Fruit fly (Drosophila melanogaster): ENCODE data around the gene Dd.
A peak's percentile ranks its signal among the peaks of the same experiment; 100 is the strongest.

Gene Dd

DNA sequence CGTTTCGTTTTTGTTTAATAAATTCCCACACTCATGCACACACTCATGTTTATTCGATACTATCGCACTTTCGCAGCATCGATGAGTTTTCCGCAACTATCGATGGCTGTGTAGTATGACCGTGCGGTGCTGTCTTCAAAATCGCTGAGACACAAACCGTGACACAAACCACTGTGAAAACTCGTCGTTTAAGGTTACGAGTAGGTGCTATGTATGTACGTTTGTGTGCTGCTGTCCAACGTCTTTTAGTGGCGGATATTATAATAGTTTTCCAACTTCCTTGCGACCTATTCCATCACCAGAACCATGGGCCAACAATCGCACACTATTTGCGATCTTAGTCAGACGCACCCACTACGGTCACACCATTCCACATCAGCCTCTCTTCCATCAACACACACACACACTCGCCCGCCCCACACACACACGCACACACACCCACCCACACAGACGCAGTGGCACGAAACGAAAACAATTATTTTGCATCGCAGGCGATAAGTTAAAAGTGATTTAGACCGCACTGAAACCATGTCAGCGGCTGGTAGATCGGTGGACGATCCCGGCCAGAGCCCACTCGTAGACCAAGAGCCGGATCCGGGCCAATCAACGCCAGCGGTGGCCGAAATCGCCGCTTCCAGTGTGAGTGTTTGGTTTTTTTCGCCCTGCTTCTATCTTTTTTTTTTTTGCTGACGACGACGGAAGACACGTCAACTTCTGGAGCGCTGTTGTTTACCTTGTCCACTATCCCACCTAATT lies at the start of gene Dd, which contains the start of gene CG1486:
Gene Dd, minus strand, starts transcription at position 77 of the 756 bp plus-strand sequence.
Gene CG1486, plus strand, starts transcription at position 114 of the 756 bp plus-strand sequence.
- no peak for TF ChIP-seq toe (GFP tag; optimal IDR thresholded peaks at IDR 0.05)
- peak; percentile 36 for TF ChIP-seq pad (GFP tag; optimal IDR thresholded peaks at IDR 0.05)
- TF ChIP-seq cic (GFP tag; optimal IDR thresholded peaks at IDR 0.05): no peak
- peak; percentile 15 for TF ChIP-seq bab1 (GFP tag; optimal IDR thresholded peaks at IDR 0.05)
- no peak for TF ChIP-seq Hr96 (GFP tag; optimal IDR thresholded peaks at IDR 0.05)
- no peak for TF ChIP-seq CG12768 (GFP tag; optimal IDR thresholded peaks at IDR 0.05)
- TF ChIP-seq Clk (GFP tag; optimal IDR thresholded peaks at IDR 0.05): no peak
- peak; percentile 27 for TF ChIP-seq CG7101 (tag; optimal IDR thresholded peaks at IDR 0.05)
- no peak for TF ChIP-seq CG7045 (GFP tag; optimal IDR thresholded peaks at IDR 0.05)
- no peak for TF ChIP-seq CG14711 (tag; optimal IDR thresholded peaks at IDR 0.05)
- TF ChIP-seq kay (GFP tag; ENCODE audit: borderline replicate concordance): no peak
- peak; percentile 94 for TF ChIP-seq tj (GFP tag; optimal IDR thresholded peaks at IDR 0.05)
- no peak for TF ChIP-seq Crg-1 (GFP tag; optimal IDR thresholded peaks at IDR 0.05)
- TF ChIP-seq CG33017 (tag; optimal IDR thresholded peaks at IDR 0.05): no peak
- no peak for TF ChIP-seq CG1620 (GFP tag; optimal IDR thresholded peaks at IDR 0.05)
- TF ChIP-seq cnc (optimal IDR thresholded peaks at IDR 0.05): no peak
- no peak for TF ChIP-seq ovo (GFP tag; optimal IDR thresholded peaks at IDR 0.05)
- TF ChIP-seq Mnt (GFP tag; optimal IDR thresholded peaks at IDR 0.05): peak; percentile 51
- no peak for TF ChIP-seq CG5204 (GFP tag; optimal IDR thresholded peaks at IDR 0.05)
- peak; percentile 8 for TF ChIP-seq CG11617 (GFP tag; optimal IDR thresholded peaks at IDR 0.05)

DNA sequence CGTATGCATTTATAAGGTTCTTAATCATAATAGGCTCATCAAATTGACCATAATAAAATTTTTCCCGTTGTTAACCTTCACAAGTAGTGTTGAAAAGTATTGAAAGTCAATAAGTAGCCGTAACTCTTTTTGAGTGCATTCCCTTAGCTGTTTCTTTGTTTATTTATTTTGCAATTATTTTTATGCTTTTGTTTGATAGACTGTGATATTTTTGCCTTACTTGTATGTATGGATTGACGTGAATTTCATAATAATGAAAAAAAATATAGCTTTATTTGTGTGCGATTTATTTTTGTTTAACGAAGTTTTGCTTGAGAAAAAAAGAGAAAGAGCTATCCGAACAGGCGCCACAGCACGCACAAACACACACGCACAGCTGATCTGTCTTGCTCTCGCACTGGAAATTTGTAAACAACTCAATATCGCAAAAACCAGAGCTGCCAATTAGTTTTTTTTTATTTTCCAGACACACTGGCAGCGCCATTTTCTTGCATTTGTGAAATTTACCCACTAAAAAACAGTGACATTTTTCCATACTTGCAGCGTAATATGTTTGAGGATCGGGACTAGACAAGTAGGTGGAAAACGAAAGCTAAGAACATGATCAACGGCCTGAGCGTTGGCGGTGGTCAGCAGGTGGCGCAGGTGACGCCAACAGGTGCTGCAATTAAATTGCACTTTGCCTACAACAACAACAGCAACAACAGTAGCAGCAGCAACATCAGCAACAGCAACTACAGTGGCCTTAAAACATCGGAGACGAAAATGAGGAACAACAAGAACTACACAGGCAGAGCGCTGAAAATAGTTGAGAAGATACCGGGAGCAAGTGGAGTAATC lies 45.6 kb upstream of the Dd start:
- TF ChIP-seq pad (GFP tag; optimal IDR thresholded peaks at IDR 0.05) (no peak), Clk (GFP tag; optimal IDR thresholded peaks at IDR 0.05) (no peak), CG7045 (GFP tag; optimal IDR thresholded peaks at IDR 0.05) (no peak), CG1620 (GFP tag; optimal IDR thresholded peaks at IDR 0.05) (peak; percentile 27), CG12768 (GFP tag; optimal IDR thresholded peaks at IDR 0.05) (peak; percentile 24), CG14711 (tag; optimal IDR thresholded peaks at IDR 0.05) (no peak), ovo (GFP tag; optimal IDR thresholded peaks at IDR 0.05) (peak; percentile 6), toe (GFP tag; optimal IDR thresholded peaks at IDR 0.05) (no peak), kay (GFP tag; ENCODE audit: borderline replicate concordance) (no peak), Hr96 (GFP tag; optimal IDR thresholded peaks at IDR 0.05) (no peak), cic (GFP tag; optimal IDR thresholded peaks at IDR 0.05) (no peak), CG33017 (tag; optimal IDR thresholded peaks at IDR 0.05) (no peak), tj (GFP tag; optimal IDR thresholded peaks at IDR 0.05) (peak; percentile 30), Mnt (GFP tag; optimal IDR thresholded peaks at IDR 0.05) (peak; percentile 21), Crg-1 (GFP tag; optimal IDR thresholded peaks at IDR 0.05) (no peak), CG11617 (GFP tag; optimal IDR thresholded peaks at IDR 0.05) (no peak), cnc (optimal IDR thresholded peaks at IDR 0.05) (no peak), CG5204 (GFP tag; optimal IDR thresholded peaks at IDR 0.05) (peak; percentile 5), CG7101 (tag; optimal IDR thresholded peaks at IDR 0.05) (peak; percentile 14), bab1 (GFP tag; optimal IDR thresholded peaks at IDR 0.05) (no peak)

- TF ChIP-seq CG12768 (GFP tag; optimal IDR thresholded peaks at IDR 0.05) (no peak), CG14711 (tag; optimal IDR thresholded peaks at IDR 0.05) (peak; percentile 78), pad (GFP tag; optimal IDR thresholded peaks at IDR 0.05) (peak; percentile 3), Mnt (GFP tag; optimal IDR thresholded peaks at IDR 0.05) (peak; percentile 73), tj (GFP tag; optimal IDR thresholded peaks at IDR 0.05) (peak; percentile 93), Hr96 (GFP tag; optimal IDR thresholded peaks at IDR 0.05) (no peak), CG1620 (GFP tag; optimal IDR thresholded peaks at IDR 0.05) (peak; percentile 21), bab1 (GFP tag; optimal IDR thresholded peaks at IDR 0.05) (no peak), kay (GFP tag; ENCODE audit: borderline replicate concordance) (no peak), ovo (GFP tag; optimal IDR thresholded peaks at IDR 0.05) (peak; percentile 94), CG7101 (tag; optimal IDR thresholded peaks at IDR 0.05) (peak; percentile 20), CG33017 (tag; optimal IDR thresholded peaks at IDR 0.05) (no peak), toe (GFP tag; optimal IDR thresholded peaks at IDR 0.05) (no peak), CG5204 (GFP tag; optimal IDR thresholded peaks at IDR 0.05) (no peak), CG7045 (GFP tag; optimal IDR thresholded peaks at IDR 0.05) (no peak), Clk (GFP tag; optimal IDR thresholded peaks at IDR 0.05) (no peak), cic (GFP tag; optimal IDR thresholded peaks at IDR 0.05) (peak; percentile 69), CG11617 (GFP tag; optimal IDR thresholded peaks at IDR 0.05) (no peak), cnc (optimal IDR thresholded peaks at IDR 0.05) (no peak), Crg-1 (GFP tag; optimal IDR thresholded peaks at IDR 0.05) (no peak)
These were observed 44.7 kb upstream of the Dd start for dm6 chrX:21368410-21368918.

DNA sequence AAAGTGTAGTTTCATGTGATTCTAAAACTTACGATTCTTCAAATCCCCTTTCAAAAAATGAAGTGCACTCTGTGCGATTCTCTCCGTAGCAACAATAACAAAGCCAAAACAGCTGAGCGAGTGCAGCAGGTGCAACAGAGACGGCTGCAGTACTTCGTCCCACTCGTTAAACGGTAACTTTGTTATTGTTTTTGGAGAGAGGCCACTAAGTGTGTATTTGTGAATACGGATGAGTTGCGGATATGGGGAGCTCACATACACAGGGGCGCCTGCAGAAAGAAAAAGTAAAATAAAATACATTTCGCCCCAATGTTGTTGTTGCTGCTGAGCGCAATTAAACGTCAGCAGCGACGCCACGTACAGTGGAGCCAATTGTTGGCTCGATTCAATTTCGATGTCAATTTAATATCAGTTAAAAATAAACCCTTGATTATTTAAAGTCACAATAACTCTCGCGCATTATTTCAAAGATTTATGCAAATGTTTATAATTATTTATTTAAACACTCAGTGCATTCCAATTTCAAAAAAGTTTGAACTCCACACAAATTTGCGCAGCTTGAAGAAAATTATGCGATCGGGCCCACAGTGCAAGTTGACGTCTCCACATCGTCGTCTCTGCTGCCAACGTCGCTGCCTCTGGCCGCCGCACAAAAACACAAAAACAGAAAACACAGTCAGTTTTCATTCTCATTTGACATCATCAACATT lies 43.7 kb upstream of the Dd start:
- peak; percentile 98 for TF ChIP-seq CG5204 (GFP tag; optimal IDR thresholded peaks at IDR 0.05)
- TF ChIP-seq Hr96 (GFP tag; optimal IDR thresholded peaks at IDR 0.05): peak; percentile 100
- TF ChIP-seq cnc (optimal IDR thresholded peaks at IDR 0.05): peak; percentile 40 to 67
- peak; percentile 97 for TF ChIP-seq CG33017 (tag; optimal IDR thresholded peaks at IDR 0.05)
- peak; percentile 93 for TF ChIP-seq cic (GFP tag; optimal IDR thresholded peaks at IDR 0.05)
- peak; percentile 99 for TF ChIP-seq bab1 (GFP tag; optimal IDR thresholded peaks at IDR 0.05)
- peak; percentile 98 for TF ChIP-seq CG7045 (GFP tag; optimal IDR thresholded peaks at IDR 0.05)
- TF ChIP-seq CG11617 (GFP tag; optimal IDR thresholded peaks at IDR 0.05): peak; percentile 100
- TF ChIP-seq tj (GFP tag; optimal IDR thresholded peaks at IDR 0.05): peak; percentile 96
- peak; percentile 96 for TF ChIP-seq CG14711 (tag; optimal IDR thresholded peaks at IDR 0.05)
- peak; percentile 98 for TF ChIP-seq kay (GFP tag; ENCODE audit: borderline replicate concordance)
- TF ChIP-seq ovo (GFP tag; optimal IDR thresholded peaks at IDR 0.05): peak; percentile 99
- peak; percentile 99 for TF ChIP-seq Crg-1 (GFP tag; optimal IDR thresholded peaks at IDR 0.05)
- peak; percentile 99 for TF ChIP-seq CG12768 (GFP tag; optimal IDR thresholded peaks at IDR 0.05)
- TF ChIP-seq pad (GFP tag; optimal IDR thresholded peaks at IDR 0.05): peak; percentile 96
- TF ChIP-seq Mnt (GFP tag; optimal IDR thresholded peaks at IDR 0.05): peak; percentile 98
- peak; percentile 99 for TF ChIP-seq CG7101 (tag; optimal IDR thresholded peaks at IDR 0.05)
- peak; percentile 99 for TF ChIP-seq CG1620 (GFP tag; optimal IDR thresholded peaks at IDR 0.05)
- peak; percentile 98 for TF ChIP-seq Clk (GFP tag; optimal IDR thresholded peaks at IDR 0.05)
- peak; percentile 98 for TF ChIP-seq toe (GFP tag; optimal IDR thresholded peaks at IDR 0.05)
